Fruit fly (Drosophila melanogaster): Measurements from ENCODE around the gene CG34248.

dm6 chr3L:16277135-16277534 is 6.4 kb upstream of the CG34248 start, which contains the start of gene CG13065:
- TF ChIP-seq h (optimal IDR thresholded peaks at IDR 0.05) (no peak), insv (optimal IDR thresholded peaks at IDR 0.05) (no peak)

Measured in Kc167 (cell line).